Fruit fly (Drosophila melanogaster) Kc167 (cell line): Measurements from ENCODE around the gene Torsin.

Experiments used
- Myc ChIP-seq: fragments of >200 bp; optimal IDR thresholded peaks from 2 replicates; lab custom pipeline; 2017; ENCODE audit warnings: missing external identifiers
- Sin3A ChIP-seq: fragments of >200 bp; optimal IDR thresholded peaks from 2 replicates; lab custom pipeline; 2018; ENCODE audit warnings: missing external identifiers
- h ChIP-seq: fragments of >200 bp; optimal IDR thresholded peaks from 3 replicates; lab custom pipeline; 2018; ENCODE audit warnings: missing external identifiers
- insv ChIP-seq: fragments of >200 bp; optimal IDR thresholded peaks from 3 replicates; lab custom pipeline; 2018; ENCODE audit warnings: missing external identifiers
- psq ChIP-seq: fragments of >200 bp; optimal IDR thresholded peaks from 2 replicates; lab custom pipeline; 2017; ENCODE audit warnings: missing external identifiers
- ttk ChIP-seq: sonication (Bioruptor generic); optimal IDR thresholded peaks from 2 replicates; lab custom pipeline; 2017; ENCODE audit warnings: missing external identifiers

- TF ChIP-seq Sin3A (lab: Kevin White, UChicago), result no peak
- TF ChIP-seq ttk, result no peak
- no peak for TF ChIP-seq Myc (lab: Kevin White, UChicago)
- no peak for TF ChIP-seq psq
- TF ChIP-seq insv (lab: Kevin White, UChicago), result no peak
- TF ChIP-seq h (lab: Kevin White, UChicago), result no peak
Measured at dm6 chrX:4610481-4610880, 39.4 kb downstream of the Torsin start.
